Fruit fly (Drosophila melanogaster): ENCODE data around the gene CG15418.

The CG15418 gene

dm6 chr2L:3610608-3611007 lies 10.9 kb downstream of the CG15418 start:
- TF ChIP-seq CG17801 (GFP tag; optimal IDR thresholded peaks at IDR 0.05; ENCODE audit: partially characterized antibody): no peak

- no peak for TF ChIP-seq CG17801 (GFP tag; optimal IDR thresholded peaks at IDR 0.05; ENCODE audit: partially characterized antibody)
Observed at dm6 chr2L:3608781-3609180, 12.7 kb downstream of the CG15418 start.

dm6 chr2L:3606462-3607270 lies 14.8 kb downstream of the CG15418 start, which contains the start of gene odd:
Gene odd, minus strand, starts transcription at chr2L:3606756.
- TF ChIP-seq CG17801 (GFP tag; optimal IDR thresholded peaks at IDR 0.05; ENCODE audit: partially characterized antibody): no peak

- TF ChIP-seq CG17801 (GFP tag; optimal IDR thresholded peaks at IDR 0.05; ENCODE audit: partially characterized antibody): no peak
Observed at dm6 chr2L:3605673-3606072, 15.8 kb downstream of the CG15418 start.

- no peak for TF ChIP-seq CG17801 (GFP tag; optimal IDR thresholded peaks at IDR 0.05; ENCODE audit: partially characterized antibody)
Observed at dm6 chr2L:3603553-3603952, 18.0 kb downstream of the CG15418 start.

- no peak for TF ChIP-seq CG17801 (GFP tag; optimal IDR thresholded peaks at IDR 0.05; ENCODE audit: partially characterized antibody)
Observed at dm6 chr2L:3602589-3602988, 18.9 kb downstream of the CG15418 start.

dm6 chr2L:3600847-3601246 lies 20.7 kb downstream of the CG15418 start:
- no peak for TF ChIP-seq CG17801 (GFP tag; optimal IDR thresholded peaks at IDR 0.05; ENCODE audit: partially characterized antibody)

dm6 chr2L:3598485-3598884 lies 23.0 kb downstream of the CG15418 start:
- no peak for TF ChIP-seq CG17801 (GFP tag; optimal IDR thresholded peaks at IDR 0.05; ENCODE audit: partially characterized antibody)

- TF ChIP-seq CG17801 (GFP tag; optimal IDR thresholded peaks at IDR 0.05; ENCODE audit: partially characterized antibody): no peak
Observed at dm6 chr2L:3597126-3597525, 24.4 kb downstream of the CG15418 start.

dm6 chr2L:3594629-3595028 lies 26.9 kb downstream of the CG15418 start:
- no peak for TF ChIP-seq CG17801 (GFP tag; optimal IDR thresholded peaks at IDR 0.05; ENCODE audit: partially characterized antibody)

dm6 chr2L:3594000-3594399 lies 27.5 kb downstream of the CG15418 start:
- TF ChIP-seq CG17801 (GFP tag; optimal IDR thresholded peaks at IDR 0.05; ENCODE audit: partially characterized antibody): no peak

- no peak for TF ChIP-seq CG17801 (GFP tag; optimal IDR thresholded peaks at IDR 0.05; ENCODE audit: partially characterized antibody)
Observed at dm6 chr2L:3590797-3591196, 30.7 kb downstream of the CG15418 start.

- no peak for TF ChIP-seq CG17801 (GFP tag; optimal IDR thresholded peaks at IDR 0.05; ENCODE audit: partially characterized antibody)
Observed at dm6 chr2L:3588841-3589240, 32.7 kb downstream of the CG15418 start.

- TF ChIP-seq CG17801 (GFP tag; optimal IDR thresholded peaks at IDR 0.05; ENCODE audit: partially characterized antibody): no peak
Observed at dm6 chr2L:3587907-3588733, 33.4 kb downstream of the CG15418 start.

- no peak for TF ChIP-seq CG17801 (GFP tag; optimal IDR thresholded peaks at IDR 0.05; ENCODE audit: partially characterized antibody)
Observed at dm6 chr2L:3587286-3587685, 34.2 kb downstream of the CG15418 start.

- no peak for TF ChIP-seq CG17801 (GFP tag; optimal IDR thresholded peaks at IDR 0.05; ENCODE audit: partially characterized antibody)
Observed at dm6 chr2L:3585318-3585717, 36.2 kb downstream of the CG15418 start.

Data from ovary, adult (tissue).